Worm (Caenorhabditis elegans) whole organism, L2 larva: ENCODE data around the gene bus-8B.
A peak's percentile ranks its signal among the peaks of the same experiment; 100 is the strongest.

Experiments used
- F13H6.1 ChIP-seq: sonication (generic microtip); optimal IDR thresholded peaks from 2 replicates; lab custom pipeline; 2016; ENCODE audit warnings: missing genetic modification characterization, missing compliant biosample characterization
- R02D3.7 ChIP-seq: fragments of 150-350 bp; optimal IDR thresholded peaks from 2 replicates; lab custom pipeline; 2014; ENCODE audit warnings: missing biosample characterization, missing genetic modification characterization
- Y55F3AM.14 ChIP-seq: fragments of 200-800 bp; sonication (Bioruptor generic); optimal IDR thresholded peaks from 2 replicates; lab custom pipeline; 2018; ENCODE audit warnings: mild to moderate bottlenecking, missing genetic modification characterization, missing compliant biosample characterization
- ZK546.5 ChIP-seq: sonication (generic microtip); optimal IDR thresholded peaks from 2 replicates; lab custom pipeline; 2017; ENCODE audit warnings: missing biosample characterization, missing genetic modification characterization
- aly-2 ChIP-seq: fragments of 150-350 bp; optimal IDR thresholded peaks from 2 replicates; lab custom pipeline; 2014; ENCODE audit warnings: missing biosample characterization, missing genetic modification characterization
- ama-1 ChIP-seq: fragments of 150-350 bp; optimal IDR thresholded peaks from 2 replicates; lab custom pipeline; 2018; ENCODE audit warnings: inconsistent platforms
- blmp-1 ChIP-seq: sonication (generic microtip); optimal IDR thresholded peaks from 2 replicates; lab custom pipeline; 2017; ENCODE audit warnings: missing genetic modification characterization, mild to moderate bottlenecking, missing compliant biosample characterization, antibody characterized with exemption, moderate library complexity; ENCODE audit not compliant: insufficient read depth
- ceh-16 ChIP-seq: fragments of 150-350 bp; optimal IDR thresholded peaks from 2 replicates; lab custom pipeline; 2014; ENCODE audit warnings: missing biosample characterization, missing genetic modification characterization
- crh-2 ChIP-seq: sonication (generic microtip); optimal IDR thresholded peaks from 2 replicates; lab custom pipeline; 2017; ENCODE audit warnings: missing biosample characterization, missing genetic modification characterization
- dmd-4 ChIP-seq: sonication (generic microtip); optimal IDR thresholded peaks from 2 replicates; lab custom pipeline; 2017; ENCODE audit warnings: missing biosample characterization, missing genetic modification characterization
- egl-27 ChIP-seq: sonication (generic microtip); optimal IDR thresholded peaks from 3 replicates; lab custom pipeline; 2017; ENCODE audit warnings: missing biosample characterization, missing genetic modification reagents, missing genetic modification characterization
- elt-3 ChIP-seq: sonication (generic microtip); optimal IDR thresholded peaks from 2 replicates; lab custom pipeline; 2017; ENCODE audit warnings: missing biosample characterization, missing genetic modification characterization
- fos-1 ChIP-seq: fragments of 150-350 bp; optimal IDR thresholded peaks from 2 replicates; lab custom pipeline; 2014; ENCODE audit warnings: missing biosample characterization, missing genetic modification characterization
- gmeb-1 ChIP-seq: fragments of 150-350 bp; optimal IDR thresholded peaks from 2 replicates; lab custom pipeline; 2014; ENCODE audit warnings: missing biosample characterization, missing genetic modification characterization
- lin-11 ChIP-seq: fragments of 150-350 bp; sonication (generic microtip); optimal IDR thresholded peaks from 2 replicates; lab custom pipeline; 2014; ENCODE audit warnings: missing biosample characterization, missing genetic modification characterization, inconsistent platforms, mixed read lengths
- mdl-1 ChIP-seq, 2 experiments: fragments of 150-350 bp in 1 of 2; sonication (generic microtip) in 1 of 2; optimal IDR thresholded peaks; 2 replicates each; lab custom pipeline; 2017; ENCODE audit warnings: missing biosample characterization in 2 of 2, missing genetic modification characterization in 2 of 2
- nhr-10 ChIP-seq: sonication (generic microtip); optimal IDR thresholded peaks from 2 replicates; lab custom pipeline; 2017; ENCODE audit warnings: missing biosample characterization, missing genetic modification characterization
- nhr-129 ChIP-seq: fragments of 150-350 bp; optimal IDR thresholded peaks from 2 replicates; lab custom pipeline; 2014; ENCODE audit warnings: missing biosample characterization, missing genetic modification characterization
- nhr-21 ChIP-seq: fragments of 150-350 bp; optimal IDR thresholded peaks from 2 replicates; lab custom pipeline; 2014; ENCODE audit warnings: missing biosample characterization, missing genetic modification characterization
- nhr-23 ChIP-seq: fragments of 150-350 bp; optimal IDR thresholded peaks from 2 replicates; lab custom pipeline; 2014; ENCODE audit warnings: missing biosample characterization, missing genetic modification reagents, missing genetic modification characterization
- nhr-237 ChIP-seq: fragments of 150-350 bp; optimal IDR thresholded peaks from 2 replicates; lab custom pipeline; 2014; ENCODE audit warnings: missing biosample characterization, missing genetic modification characterization
- nhr-25 ChIP-seq: fragments of 150-350 bp; sonication (generic microtip); optimal IDR thresholded peaks from 3 replicates; lab custom pipeline; 2014; ENCODE audit warnings: missing biosample characterization, missing genetic modification characterization
- nhr-6 ChIP-seq: fragments of 150-350 bp; optimal IDR thresholded peaks from 2 replicates; lab custom pipeline; 2014; ENCODE audit warnings: missing biosample characterization, missing genetic modification characterization
- sma-3 ChIP-seq: sonication (generic microtip); optimal IDR thresholded peaks from 2 replicates; lab custom pipeline; 2016; ENCODE audit warnings: missing genetic modification reagents, missing genetic modification characterization, missing compliant biosample characterization
- sma-9 ChIP-seq, 2 experiments: fragments of 150-350 bp in 1 of 2; sonication (generic microtip) in 1 of 2; optimal IDR thresholded peaks; 2 replicates each; lab custom pipeline; 2014 to 2016; ENCODE audit warnings: missing genetic modification characterization in 2 of 2, mild to moderate bottlenecking in 1 of 2, missing biosample characterization in 1 of 2, missing compliant biosample characterization in 1 of 2, missing genetic modification reagents in 1 of 2, moderate library complexity in 1 of 2
- snpc-4 ChIP-seq: fragments of 150-350 bp; optimal IDR thresholded peaks from 2 replicates; lab custom pipeline; 2014; ENCODE audit warnings: missing biosample characterization, missing genetic modification characterization
- unc-39 ChIP-seq: fragments of 150-350 bp; optimal IDR thresholded peaks from 2 replicates; lab custom pipeline; 2014; ENCODE audit warnings: missing biosample characterization, missing genetic modification characterization
- unc-62 ChIP-seq: fragments of 150-350 bp; optimal IDR thresholded peaks from 2 replicates; lab custom pipeline; 2014; ENCODE audit warnings: missing biosample characterization, missing genetic modification reagents, missing genetic modification characterization
- zag-1 ChIP-seq: fragments of 150-350 bp; optimal IDR thresholded peaks from 2 replicates; lab custom pipeline; 2014; ENCODE audit warnings: missing biosample characterization, missing genetic modification characterization
- ztf-1 ChIP-seq: fragments of 200-800 bp; sonication (Bioruptor generic); conservative IDR thresholded peaks from 2 replicates; pipeline ENCODE4 v1.3.6; 2022; ENCODE audit warnings: missing genetic modification characterization, missing compliant biosample characterization
- ztf-11 ChIP-seq: sonication (generic microtip); optimal IDR thresholded peaks from 2 replicates; lab custom pipeline; 2017; ENCODE audit warnings: missing biosample characterization, missing genetic modification characterization
- ztf-4 ChIP-seq: fragments of 150-350 bp; optimal IDR thresholded peaks from 2 replicates; lab custom pipeline; 2014; ENCODE audit warnings: missing biosample characterization, missing genetic modification characterization

bus-8B gene

DNA sequence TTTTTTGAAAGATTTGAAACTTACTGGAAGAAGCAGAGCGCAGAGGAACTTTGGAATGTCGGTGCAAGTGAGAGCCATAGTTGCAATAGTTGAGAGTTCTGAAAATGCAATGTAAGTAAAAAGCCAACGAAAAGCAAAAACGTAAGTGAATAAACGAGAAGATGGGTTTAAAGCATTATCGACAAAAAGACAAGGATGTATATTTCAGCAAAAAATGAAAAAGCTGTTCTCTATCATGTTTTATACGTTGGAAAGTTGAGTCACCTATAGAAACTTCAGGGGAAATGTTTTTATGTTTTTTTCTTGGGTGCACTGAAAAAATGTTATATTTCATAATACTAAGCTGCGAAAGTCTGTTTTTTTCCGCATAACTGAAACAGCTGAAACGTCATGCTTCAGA, 23.9 kb downstream of the bus-8B start, which contains the start of gene T23F2.5:
T23F2.5 (minus strand) TSS at position 101 of the 400 bp plus-strand sequence.
- TF ChIP-seq ztf-11 (tag; lab: Kevin White, UChicago): no peak
- no peak for TF ChIP-seq nhr-21 (tag; lab: Kevin White, UChicago)
- TF ChIP-seq elt-3: no peak
- no peak for TF ChIP-seq nhr-10
- no peak for TF ChIP-seq nhr-129 (tag; lab: Kevin White, UChicago)
- no peak for TF ChIP-seq Y55F3AM.14 (GFP tag; lab: Kevin White, UChicago)
- TF ChIP-seq mdl-1 (tag; optimal IDR thresholded peaks at IDR 0.05; lab: Kevin White, UChicago): no peak
- no peak for TF ChIP-seq unc-39 (tag; lab: Kevin White, UChicago)
- no peak for TF ChIP-seq ztf-1 (GFP tag; lab: Robert Waterston, UW)
- TF ChIP-seq snpc-4 (tag; lab: Kevin White, UChicago): no peak
- no peak for TF ChIP-seq nhr-23 (tag; lab: Kevin White, UChicago)
- TF ChIP-seq lin-11: no peak
- no peak for TF ChIP-seq ztf-4 (tag; lab: Kevin White, UChicago)
- no peak for TF ChIP-seq nhr-237
- no peak for TF ChIP-seq sma-9 (GFP tag; optimal IDR thresholded peaks at IDR 0.05; lab: Kevin White, UChicago)
- no peak for TF ChIP-seq sma-9 (tag; optimal IDR thresholded peaks at IDR 0.05; lab: Kevin White, UChicago)
- TF ChIP-seq R02D3.7 (tag; lab: Kevin White, UChicago): no peak
- no peak for TF ChIP-seq ceh-16 (tag; lab: Kevin White, UChicago)
- no peak for TF ChIP-seq aly-2
- TF ChIP-seq F13H6.1: no peak
- TF ChIP-seq, all 48 proteins: peak for 0

DNA sequence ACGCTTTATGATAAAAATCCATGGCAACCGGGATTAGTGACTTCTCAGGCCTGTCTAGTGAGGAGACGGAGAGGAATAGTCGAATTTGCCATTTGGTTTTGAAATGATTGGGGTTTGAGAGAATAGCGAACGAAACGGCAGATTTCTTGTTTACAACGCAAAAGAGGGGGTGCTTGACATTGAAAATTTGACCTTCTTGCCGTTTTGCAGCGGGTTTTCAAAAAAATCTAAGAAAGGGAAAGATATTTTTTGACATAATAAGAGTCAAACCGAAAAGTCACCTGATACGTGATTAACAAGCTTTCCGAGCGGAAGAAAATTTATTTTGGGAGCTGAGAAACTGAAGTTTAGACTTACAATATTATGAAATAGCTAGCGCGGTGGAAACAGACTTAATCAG, 24.7 kb downstream of the bus-8B start:
- TF ChIP-seq nhr-10: no peak
- TF ChIP-seq nhr-129 (tag; lab: Kevin White, UChicago): peak; percentile 8
- TF ChIP-seq unc-39 (tag; lab: Kevin White, UChicago): no peak
- peak; percentile 63 for TF ChIP-seq nhr-25 (tag; lab: Kevin White, UChicago)
- peak; percentile 12 for TF ChIP-seq crh-2 (tag; lab: Kevin White, UChicago)
- TF ChIP-seq nhr-21 (tag; lab: Kevin White, UChicago): no peak
- peak; percentile 15 for TF ChIP-seq blmp-1

DNA sequence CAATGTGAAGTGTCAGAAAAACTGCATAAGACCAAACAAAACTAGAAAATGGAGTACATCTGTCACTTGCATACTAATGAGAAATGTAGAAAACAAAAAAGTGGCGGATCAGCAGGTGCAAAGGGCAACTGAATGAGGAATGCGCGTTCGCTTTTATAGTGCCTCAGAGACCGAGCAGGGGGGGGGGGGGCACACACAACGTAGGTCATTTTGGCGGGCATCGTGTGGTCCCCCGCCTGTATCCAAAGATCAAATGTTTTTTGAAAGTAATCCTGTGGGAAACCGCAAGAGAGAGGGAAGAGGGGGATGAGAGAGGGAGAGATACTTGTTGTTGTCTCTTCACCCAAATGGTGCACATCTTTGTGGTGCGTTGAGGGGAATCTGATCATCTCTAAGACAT, 25.2 kb downstream of the bus-8B start:
- TF ChIP-seq elt-3: no peak
- no peak for TF ChIP-seq nhr-23 (tag; lab: Kevin White, UChicago)
- TF ChIP-seq gmeb-1 (tag; lab: Kevin White, UChicago): no peak
- TF ChIP-seq ztf-11 (tag; lab: Kevin White, UChicago): no peak
- no peak for TF ChIP-seq sma-3 (GFP tag; lab: Kevin White, UChicago)
- TF ChIP-seq dmd-4 (tag; lab: Kevin White, UChicago): no peak
- TF ChIP-seq ztf-4 (tag; lab: Kevin White, UChicago): no peak
- TF ChIP-seq ama-1 (lab: Kevin White, UChicago): no peak
- TF ChIP-seq sma-9 (GFP tag; optimal IDR thresholded peaks at IDR 0.05; lab: Kevin White, UChicago): no peak
- TF ChIP-seq sma-9 (tag; optimal IDR thresholded peaks at IDR 0.05; lab: Kevin White, UChicago): no peak
- TF ChIP-seq nhr-6 (tag; lab: Kevin White, UChicago): no peak
- no peak for TF ChIP-seq snpc-4 (tag; lab: Kevin White, UChicago)
- no peak for TF ChIP-seq nhr-237
- no peak for TF ChIP-seq fos-1 (tag; lab: Kevin White, UChicago)
- TF ChIP-seq egl-27 (tag; lab: Kevin White, UChicago): no peak
- no peak for TF ChIP-seq aly-2
- TF ChIP-seq unc-62 (GFP tag; lab: Kevin White, UChicago): no peak
- TF ChIP-seq nhr-25 (tag; lab: Kevin White, UChicago): no peak
- TF ChIP-seq, all 48 proteins: peak for 0

DNA sequence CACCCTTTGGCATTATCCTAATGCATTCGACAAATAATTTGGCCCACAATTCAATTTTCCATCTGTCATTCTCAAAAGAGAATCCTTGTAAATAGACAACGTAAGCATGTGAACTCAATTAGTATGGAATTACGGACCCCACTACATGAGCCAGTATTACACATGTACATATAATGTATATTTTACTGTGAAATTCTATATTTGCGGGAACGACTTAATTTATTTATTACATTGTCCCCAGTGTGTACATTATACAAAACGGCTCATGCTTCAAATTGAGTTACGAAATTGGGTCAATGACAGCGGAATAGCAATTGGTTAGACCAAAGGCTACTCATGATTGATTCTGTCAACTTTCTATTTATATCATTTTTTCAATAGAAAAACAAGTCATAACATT, 26.4 kb downstream of the bus-8B start:
- TF ChIP-seq sma-9 (GFP tag; optimal IDR thresholded peaks at IDR 0.05; lab: Kevin White, UChicago): peak; percentile 29
- TF ChIP-seq sma-9 (tag; optimal IDR thresholded peaks at IDR 0.05; lab: Kevin White, UChicago): no peak
- TF ChIP-seq nhr-21 (tag; lab: Kevin White, UChicago): no peak

DNA sequence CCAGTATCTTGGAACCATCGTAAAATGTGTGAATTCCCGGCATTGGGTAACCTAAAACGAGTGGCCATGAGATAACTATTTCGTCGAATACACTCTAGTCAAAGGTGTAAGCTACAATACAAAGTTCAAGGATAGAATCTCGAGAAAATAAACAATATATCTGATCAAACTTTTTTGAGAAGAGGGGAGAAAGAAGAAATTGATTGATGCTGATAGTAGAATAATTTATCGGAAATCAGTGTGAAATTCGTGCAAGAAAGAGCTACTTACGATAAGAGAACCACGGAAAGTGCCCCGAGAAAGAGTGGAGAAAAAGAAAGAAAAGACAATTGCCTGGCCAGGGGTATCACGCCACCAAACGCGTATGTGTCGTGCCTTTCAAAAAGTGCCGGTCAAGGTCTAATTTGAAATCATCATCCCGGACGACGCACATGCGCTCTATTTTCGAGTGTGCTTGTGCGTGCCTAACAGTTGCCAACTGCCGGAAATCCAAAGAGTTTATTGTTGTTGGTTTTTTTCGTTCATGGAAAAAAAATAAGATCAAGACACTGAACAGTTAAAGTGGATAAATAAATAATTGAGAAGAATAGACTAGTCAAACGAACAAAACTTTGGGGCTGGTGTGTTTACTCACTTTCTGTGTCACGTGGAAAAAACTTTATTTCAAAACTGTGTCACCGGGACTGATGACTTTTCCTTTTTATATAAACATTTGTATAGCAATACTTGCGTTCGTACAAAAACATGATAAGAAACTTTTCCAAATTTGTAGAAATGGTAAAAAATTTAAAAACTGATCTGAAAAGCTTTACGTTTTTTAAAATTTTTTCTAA, 29.9 kb downstream of the bus-8B start, which contains the start of gene mboa-3:
mboa-3 (minus strand) TSS at position 51 of the 833 bp plus-strand sequence.
- TF ChIP-seq nhr-129 (tag; lab: Kevin White, UChicago) (peak; percentile 67), aly-2 (no peak), ZK546.5 (no peak), zag-1 (tag; lab: Kevin White, UChicago) (no peak), F13H6.1 (peak; percentile 24), sma-9 (GFP tag; optimal IDR thresholded peaks at IDR 0.05; lab: Kevin White, UChicago) (peak; percentile 59), sma-9 (tag; optimal IDR thresholded peaks at IDR 0.05; lab: Kevin White, UChicago) (no peak), nhr-6 (tag; lab: Kevin White, UChicago) (no peak), egl-27 (tag; lab: Kevin White, UChicago) (no peak), gmeb-1 (tag; lab: Kevin White, UChicago) (peak; percentile 0), ztf-1 (GFP tag; lab: Robert Waterston, UW) (no peak), mdl-1 (tag; optimal IDR thresholded peaks at IDR 0.05; lab: Kevin White, UChicago) (peak in 1 of 2 experiments; percentile 39), fos-1 (tag; lab: Kevin White, UChicago) (peak; percentile 60)
- TF ChIP-seq, all 48 proteins: peak for 6
